Fruit fly (Drosophila melanogaster) whole organism, embryonic: ENCODE measurements around the gene Csk.

ENCODE experiments used
- Atf-2 ChIP-seq: fragments of 200-800 bp; sonication (Bioruptor generic); optimal IDR thresholded peaks from 2 replicates; lab custom pipeline; 2016; ENCODE audit warnings: missing biosample characterization, missing genetic modification characterization
- B-H2 ChIP-seq: fragments of 200-800 bp; sonication (Bioruptor generic); optimal IDR thresholded peaks from 2 replicates; lab custom pipeline; 2018; ENCODE audit warnings: missing biosample characterization, mild to moderate bottlenecking, missing genetic modification characterization
- CG10147 ChIP-seq: fragments of 200-800 bp; sonication (Bioruptor generic); optimal IDR thresholded peaks from 2 replicates; lab custom pipeline; 2019; ENCODE audit warnings: missing biosample characterization, mild to moderate bottlenecking, missing genetic modification characterization, moderate library complexity
- CG11085 ChIP-seq: fragments of 200-800 bp; sonication (Bioruptor generic); IDR thresholded peaks from 2 replicates; pipeline ENCODE4 v1.3.6; 2022; ENCODE audit warnings: missing biosample characterization, missing genetic modification characterization
- CG12155 ChIP-seq: fragments of 200-800 bp; sonication (Bioruptor generic); optimal IDR thresholded peaks from 3 replicates; lab custom pipeline; 2016; ENCODE audit warnings: missing biosample characterization, missing genetic modification characterization
- CG14441 ChIP-seq: fragments of 200-800 bp; sonication (Bioruptor generic); IDR thresholded peaks from 2 replicates; pipeline ENCODE4 v1.3.6; 2022; ENCODE audit warnings: missing biosample characterization, missing genetic modification characterization
- CG17829 ChIP-seq: fragments of 200-800 bp; optimal IDR thresholded peaks from 2 replicates; lab custom pipeline; 2019; ENCODE audit warnings: missing biosample characterization, mild to moderate bottlenecking, missing genetic modification characterization, moderate library complexity
- CG1832 ChIP-seq: fragments of 200-800 bp; sonication (Bioruptor generic); optimal IDR thresholded peaks from 2 replicates; lab custom pipeline; 2017; ENCODE audit warnings: missing biosample characterization, mild to moderate bottlenecking, missing genetic modification characterization, inconsistent platforms
- CG2120 ChIP-seq: fragments of 200-800 bp; sonication (Bioruptor generic); optimal IDR thresholded peaks from 3 replicates; lab custom pipeline; 2016; ENCODE audit warnings: missing biosample characterization, missing genetic modification characterization
- CG2712 ChIP-seq: fragments of 200-800 bp; optimal IDR thresholded peaks from 3 replicates; lab custom pipeline; 2019; ENCODE audit warnings: missing biosample characterization, mild to moderate bottlenecking, missing genetic modification characterization, moderate library complexity
- CG31441 ChIP-seq: fragments of 200-800 bp; sonication (Bioruptor generic); IDR thresholded peaks from 2 replicates; pipeline ENCODE4 v1.3.6; 2022; ENCODE audit warnings: missing biosample characterization, missing genetic modification characterization
- CG34376 ChIP-seq: fragments of 200-800 bp; sonication (Bioruptor generic); optimal IDR thresholded peaks from 2 replicates; lab custom pipeline; 2018; ENCODE audit warnings: missing biosample characterization, mild to moderate bottlenecking, missing genetic modification characterization
- CG4820 ChIP-seq: fragments of 200-800 bp; sonication (Bioruptor generic); optimal IDR thresholded peaks from 3 replicates; lab custom pipeline; 2016; ENCODE audit warnings: missing biosample characterization, missing genetic modification characterization
- CG6813 ChIP-seq: fragments of 200-800 bp; sonication (Bioruptor generic); optimal IDR thresholded peaks from 2 replicates; lab custom pipeline; 2017; ENCODE audit warnings: missing biosample characterization, missing genetic modification characterization, mild to moderate bottlenecking, moderate library complexity, missing genetic modification reagents
- CG8281 ChIP-seq: fragments of 200-800 bp; sonication (Bioruptor generic); optimal IDR thresholded peaks from 2 replicates; lab custom pipeline; 2018; ENCODE audit warnings: missing biosample characterization, mild to moderate bottlenecking, missing genetic modification characterization, moderate library complexity
- CG8765 ChIP-seq: fragments of 200-800 bp; sonication (Bioruptor generic); IDR thresholded peaks from 2 replicates; pipeline ENCODE4 v1.3.6; 2022; ENCODE audit warnings: missing biosample characterization, missing genetic modification characterization
- Dbx ChIP-seq: fragments of 200-800 bp; sonication (Bioruptor generic); IDR thresholded peaks from 3 replicates; pipeline ENCODE4 v1.3.6; 2022; ENCODE audit warnings: missing biosample characterization, missing genetic modification characterization
- Elba2 ChIP-seq: fragments of 200-800 bp; sonication (Bioruptor generic); optimal IDR thresholded peaks from 3 replicates; lab custom pipeline; 2016; ENCODE audit warnings: missing biosample characterization, missing genetic modification characterization
- Ets65A ChIP-seq: fragments of 200-800 bp; sonication (Bioruptor generic); peaks from one replicate; lab custom pipeline; 2016; ENCODE audit warnings: missing biosample characterization, missing genetic modification characterization
- Hr51 ChIP-seq, 2 experiments: fragments of 200-800 bp; sonication (Bioruptor generic); optimal IDR thresholded peaks; 2 replicates in 1 of 2; 3 replicates in 1 of 2; lab custom pipeline; 2016 to 2018; ENCODE audit warnings: missing biosample characterization in 2 of 2, missing genetic modification characterization in 2 of 2, mild to moderate bottlenecking in 1 of 2, moderate library complexity in 1 of 2
- Lpt ChIP-seq: fragments of >200 bp; optimal IDR thresholded peaks from 2 replicates; lab custom pipeline; 2018; ENCODE audit warnings: missing biosample characterization, missing genetic modification characterization
- Side ChIP-seq: fragments of 200-800 bp; sonication (Bioruptor generic); optimal IDR thresholded peaks from 2 replicates; lab custom pipeline; 2016; ENCODE audit warnings: missing biosample characterization, missing genetic modification characterization
- Sry-β ChIP-seq: fragments of 200-800 bp; sonication (Bioruptor generic); optimal IDR thresholded peaks from 2 replicates; lab custom pipeline; 2018; ENCODE audit warnings: missing biosample characterization, mild to moderate bottlenecking, missing genetic modification characterization, moderate library complexity
- TFAM ChIP-seq: fragments of 200-800 bp; sonication (Bioruptor generic); optimal IDR thresholded peaks from 2 replicates; lab custom pipeline; 2017; ENCODE audit warnings: missing biosample characterization, missing genetic modification characterization, inconsistent platforms
- Trl ChIP-seq, 3 experiments: fragments of >200 bp in 2 of 3; fragments of 200-800 bp in 1 of 3; sonication (Bioruptor generic) in 1 of 3; optimal IDR thresholded peaks; 2 replicates in 1 of 3; 3 replicates in 2 of 3; lab custom pipeline; 2016 to 2017; ENCODE audit warnings: missing biosample characterization in 1 of 3, missing genetic modification characterization in 1 of 3
- Xbp1 ChIP-seq: fragments of 200-800 bp; sonication (Bioruptor generic); optimal IDR thresholded peaks from 3 replicates; lab custom pipeline; 2016; ENCODE audit warnings: missing biosample characterization, mild to moderate bottlenecking, missing genetic modification characterization
- bab2 ChIP-seq: fragments of 200-800 bp; sonication (Bioruptor generic); optimal IDR thresholded peaks from 2 replicates; lab custom pipeline; 2016; ENCODE audit warnings: missing biosample characterization, missing genetic modification characterization
- br ChIP-seq: fragments of >200 bp; optimal IDR thresholded peaks from 2 replicates; lab custom pipeline; 2017
- crc ChIP-seq: fragments of 200-800 bp; sonication (Bioruptor generic); optimal IDR thresholded peaks from 2 replicates; lab custom pipeline; 2016; ENCODE audit warnings: missing biosample characterization, missing genetic modification characterization
- croc ChIP-seq: fragments of 200-800 bp; sonication (Bioruptor generic); conservative IDR thresholded peaks from 3 replicates; pipeline ENCODE4 v1.3.6; 2022; ENCODE audit warnings: missing biosample characterization, missing genetic modification characterization
- crol ChIP-seq: fragments of 200-800 bp; sonication (Bioruptor generic); IDR thresholded peaks from 2 replicates; pipeline ENCODE4 v1.3.6; 2022; ENCODE audit warnings: missing biosample characterization, missing genetic modification characterization
- en ChIP-seq: fragments of 200-800 bp; sonication (Bioruptor generic); optimal IDR thresholded peaks from 2 replicates; lab custom pipeline; 2016; ENCODE audit warnings: missing biosample characterization, missing genetic modification characterization
- eyg ChIP-seq: fragments of 200-800 bp; sonication (Bioruptor generic); optimal IDR thresholded peaks from 3 replicates; lab custom pipeline; 2016; ENCODE audit warnings: missing biosample characterization, missing genetic modification characterization
- fd96Cb ChIP-seq: fragments of 200-800 bp; sonication (Bioruptor generic); optimal IDR thresholded peaks from 2 replicates; lab custom pipeline; 2018; ENCODE audit warnings: missing biosample characterization, mild to moderate bottlenecking, missing genetic modification characterization, moderate library complexity
- hb ChIP-seq: fragments of 200-800 bp; sonication (Bioruptor generic); IDR thresholded peaks from 3 replicates; pipeline ENCODE4 v1.3.6; 2022; ENCODE audit warnings: missing biosample characterization, missing genetic modification characterization; ENCODE audit not compliant: partially characterized antibody
- her ChIP-seq: fragments of 200-800 bp; sonication (Bioruptor generic); optimal IDR thresholded peaks from 2 replicates; lab custom pipeline; 2016; ENCODE audit warnings: missing biosample characterization, missing genetic modification characterization
- ind ChIP-seq: fragments of 200-800 bp; sonication (Bioruptor generic); optimal IDR thresholded peaks from 3 replicates; lab custom pipeline; 2016; ENCODE audit warnings: missing biosample characterization, missing genetic modification characterization
- jigr1 ChIP-seq: fragments of 200-800 bp; sonication (Bioruptor generic); IDR thresholded peaks from 3 replicates; pipeline ENCODE4 v1.3.6; 2022; ENCODE audit warnings: missing biosample characterization, missing genetic modification characterization
- kni ChIP-seq: fragments of 200-800 bp; sonication (Bioruptor generic); optimal IDR thresholded peaks from 3 replicates; lab custom pipeline; 2017; ENCODE audit warnings: mild to moderate bottlenecking, missing biosample characterization, missing genetic modification reagents, missing genetic modification characterization
- lbe ChIP-seq: fragments of 200-800 bp; sonication (Bioruptor generic); optimal IDR thresholded peaks from 2 replicates; lab custom pipeline; 2016; ENCODE audit warnings: missing biosample characterization, mild to moderate bottlenecking, missing genetic modification characterization
- lov ChIP-seq, 2 experiments: fragments of 200-800 bp in 1 of 2; fragments of >200 bp in 1 of 2; sonication (Bioruptor generic) in 1 of 2; IDR thresholded peaks in 1 of 2; optimal IDR thresholded peaks in 1 of 2; 2 replicates in 1 of 2; 3 replicates in 1 of 2; pipeline versions ENCODE4 v1.3.6 to Lab custom; 2017 to 2022; ENCODE audit warnings: missing biosample characterization in 1 of 2, missing genetic modification characterization in 1 of 2
- org-1 ChIP-seq: fragments of 200-800 bp; sonication (Bioruptor generic); optimal IDR thresholded peaks from 2 replicates; lab custom pipeline; 2017; ENCODE audit warnings: missing biosample characterization, missing genetic modification characterization
- peb ChIP-seq: fragments of 200-800 bp; sonication (Bioruptor generic); IDR thresholded peaks from 2 replicates; pipeline ENCODE4 v1.3.6; 2022; ENCODE audit warnings: missing biosample characterization, missing genetic modification characterization
- pum ChIP-seq: fragments of 200-800 bp; sonication (Bioruptor generic); optimal IDR thresholded peaks from 2 replicates; lab custom pipeline; 2016; ENCODE audit warnings: missing biosample characterization, missing genetic modification characterization
- rib ChIP-seq: fragments of 200-800 bp; sonication (Bioruptor generic); IDR thresholded peaks from 2 replicates; pipeline ENCODE4 v1.3.6; 2022; ENCODE audit warnings: missing biosample characterization, missing genetic modification characterization
- run ChIP-seq: fragments of 200-800 bp; sonication (Bioruptor generic); optimal IDR thresholded peaks from 3 replicates; lab custom pipeline; 2018; ENCODE audit warnings: missing biosample characterization, mild to moderate bottlenecking, missing genetic modification characterization
- sens ChIP-seq: fragments of 200-800 bp; sonication (Bioruptor generic); peaks from one replicate; lab custom pipeline; 2016; ENCODE audit warnings: missing biosample characterization, missing genetic modification characterization
- shn ChIP-seq: fragments of 200-800 bp; sonication (Bioruptor generic); optimal IDR thresholded peaks from 3 replicates; lab custom pipeline; 2016; ENCODE audit warnings: missing biosample characterization, missing genetic modification characterization
- vvl ChIP-seq: fragments of 200-800 bp; sonication (Bioruptor generic); IDR thresholded peaks from 2 replicates; pipeline ENCODE4 v1.3.6; 2022; ENCODE audit warnings: missing biosample characterization, missing genetic modification characterization

The Csk gene

DNA sequence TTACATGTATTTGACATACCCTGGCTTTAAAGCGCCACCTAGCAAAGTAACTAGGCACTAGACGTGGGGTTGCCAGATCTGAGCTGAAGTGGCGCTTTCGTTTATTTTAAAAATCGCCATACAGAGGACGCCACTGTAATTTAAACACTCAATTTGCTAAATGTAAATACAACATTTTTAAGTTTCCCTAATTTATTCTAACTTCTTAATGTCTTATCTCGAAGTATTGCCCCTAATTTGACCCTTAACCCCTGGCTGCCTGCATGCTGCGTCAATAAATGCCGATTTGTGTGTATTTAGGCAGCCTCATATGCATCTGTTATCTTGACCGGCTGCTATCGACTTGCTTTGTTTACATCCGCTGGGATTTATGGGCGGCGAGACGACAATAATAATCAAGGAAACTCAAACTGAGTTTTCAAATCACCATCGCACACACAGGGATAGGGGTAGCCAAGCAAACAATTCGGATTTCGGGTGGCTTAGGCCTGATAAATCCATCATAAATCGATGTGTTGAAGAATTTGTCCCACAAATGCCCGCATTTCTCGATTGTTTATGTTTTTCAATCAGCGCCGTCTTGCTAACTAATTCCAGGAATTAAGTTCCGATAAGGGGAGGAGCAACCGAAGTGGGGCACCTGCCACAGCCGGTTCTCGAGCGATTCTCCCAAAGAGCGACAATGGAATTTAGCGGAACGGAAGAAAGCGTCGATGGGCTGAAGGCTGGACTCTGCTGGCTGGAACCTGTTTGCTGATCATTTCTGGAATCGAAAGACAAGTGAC is 37.1 kb downstream of the Csk start (continued):
- TF ChIP-seq CG2120 (GFP tag; lab: Kevin White, UChicago) (peak; percentile 68), lov (optimal IDR thresholded peaks at IDR 0.05; lab: Kevin White, UChicago) (no peak), lov (GFP tag; IDR thresholded peaks at IDR 0.05; lab: Robert Waterston, UW) (peak; percentile 72; the same call in 1 of the 3 replicates), org-1 (GFP tag; lab: Kevin White, UChicago) (no peak), Xbp1 (GFP tag; lab: Kevin White, UChicago) (peak; percentile 85), CG17829 (tag; lab: Kevin White, UChicago) (peak; percentile 78), CG8281 (tag; lab: Kevin White, UChicago) (no peak), shn (GFP tag; lab: Kevin White, UChicago) (peak; percentile 38), CG1832 (GFP tag; lab: Kevin White, UChicago) (no peak), CG11085 (peak; percentile 56), crol (GFP tag; lab: Robert Waterston, UW) (no peak; the same call in 1 of the 2 replicates), CG4820 (GFP tag; lab: Kevin White, UChicago) (peak; percentile 72), eyg (GFP tag; lab: Kevin White, UChicago) (peak; percentile 40), CG10147 (GFP tag; lab: Kevin White, UChicago) (no peak), rib (GFP tag; lab: Robert Waterston, UW) (no peak), bab2 (GFP tag; lab: Kevin White, UChicago) (peak; percentile 76), Sry-β (no peak), Lpt (GFP tag; lab: Kevin White, UChicago) (no peak), CG12155 (GFP tag; lab: Kevin White, UChicago) (peak; percentile 51), peb (GFP tag; lab: Robert Waterston, UW) (no peak), CG14441 (GFP tag; lab: Robert Waterston, UW) (peak; percentile 78)

DNA sequence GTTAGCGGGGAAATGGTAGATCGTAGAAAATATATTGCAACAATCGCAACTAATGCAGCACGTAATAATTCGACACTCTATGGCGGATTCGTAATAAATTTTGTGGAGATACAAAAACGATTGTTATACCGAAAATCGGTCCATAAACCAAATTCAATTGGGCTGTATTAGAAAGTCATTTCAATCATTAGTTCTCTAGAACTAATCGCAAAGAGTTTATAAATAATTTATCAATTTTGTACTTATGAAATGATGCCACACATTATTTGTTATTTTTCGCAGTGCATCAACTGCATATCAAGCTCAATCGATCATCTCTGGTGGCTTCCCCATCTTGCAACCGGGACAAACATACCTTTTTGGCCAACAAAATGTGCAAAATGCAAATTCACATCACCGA is 38.0 kb downstream of the Csk start:
- TF ChIP-seq CG31441 (GFP tag; lab: Robert Waterston, UW): no peak
- TF ChIP-seq br (lab: Kevin White, UChicago): no peak
- no peak for TF ChIP-seq en (GFP tag; lab: Kevin White, UChicago)
- TF ChIP-seq pum (GFP tag; lab: Kevin White, UChicago): no peak
- TF ChIP-seq fd96Cb (tag; lab: Kevin White, UChicago): no peak
- TF ChIP-seq hb (GFP tag; lab: Robert Waterston, UW): no peak
- no peak for TF ChIP-seq CG6813 (GFP tag; lab: Kevin White, UChicago)
- no peak for TF ChIP-seq her
- no peak for TF ChIP-seq CG8765 (GFP tag; lab: Robert Waterston, UW)
- no peak for TF ChIP-seq crc
- TF ChIP-seq run (tag; lab: Kevin White, UChicago): no peak
- no peak for TF ChIP-seq Elba2 (GFP tag; lab: Kevin White, UChicago)
- TF ChIP-seq, all 482 proteins: peak for 0

DNA sequence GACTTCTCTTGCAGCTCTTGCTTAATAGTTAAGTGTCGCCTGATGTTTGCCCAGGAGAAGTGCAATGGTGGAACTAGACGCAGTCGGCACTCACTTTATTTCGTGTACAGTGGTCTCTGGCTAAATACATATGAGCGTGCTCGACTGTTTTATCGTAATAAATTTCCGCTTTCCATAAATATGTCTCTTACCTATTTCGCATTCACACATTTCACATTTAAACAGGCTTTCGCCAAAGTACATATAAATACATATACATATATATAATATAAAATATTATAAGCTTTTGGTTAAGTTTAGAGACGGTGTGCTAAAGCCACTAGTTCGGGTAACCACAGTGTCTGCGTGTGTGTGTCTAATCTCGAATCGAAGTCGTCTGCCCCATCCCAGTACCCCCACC is 43.8 kb downstream of the Csk start:
- no peak for TF ChIP-seq croc
- no peak for TF ChIP-seq jigr1 (GFP tag; lab: Robert Waterston, UW)
- no peak for TF ChIP-seq ind (GFP tag; lab: Kevin White, UChicago)
- no peak for TF ChIP-seq B-H2 (GFP tag; lab: Kevin White, UChicago)
- no peak for TF ChIP-seq sens (GFP tag; lab: Kevin White, UChicago)
- no peak for TF ChIP-seq Ets65A
- no peak for TF ChIP-seq kni (GFP tag; lab: Kevin White, UChicago)
- TF ChIP-seq Hr51 (GFP tag; optimal IDR thresholded peaks at IDR 0.05; lab: Kevin White, UChicago): no peak
- TF ChIP-seq TFAM: no peak
- TF ChIP-seq Side (GFP tag; lab: Kevin White, UChicago): no peak
- TF ChIP-seq vvl (GFP tag; lab: Robert Waterston, UW): no peak
- TF ChIP-seq Trl (optimal IDR thresholded peaks at IDR 0.05; lab: Kevin White, UChicago): peak in 1 of 2 experiments; percentile 8
- no peak for TF ChIP-seq Trl (GFP tag; optimal IDR thresholded peaks at IDR 0.05; lab: Kevin White, UChicago)
- no peak for TF ChIP-seq lbe (GFP tag; lab: Kevin White, UChicago)
- peak; percentile 26 for TF ChIP-seq CG2712 (tag; lab: Kevin White, UChicago)
- TF ChIP-seq Dbx (GFP tag; lab: Robert Waterston, UW): no peak
- TF ChIP-seq CG34376: no peak
- no peak for TF ChIP-seq Atf-2 (GFP tag; lab: Kevin White, UChicago)
